Fruit fly (Drosophila melanogaster): ENCODE measurements around the gene Trs33.
A peak's percentile ranks its signal among the peaks of the same experiment; 100 is the strongest.

Trs33 gene

DNA sequence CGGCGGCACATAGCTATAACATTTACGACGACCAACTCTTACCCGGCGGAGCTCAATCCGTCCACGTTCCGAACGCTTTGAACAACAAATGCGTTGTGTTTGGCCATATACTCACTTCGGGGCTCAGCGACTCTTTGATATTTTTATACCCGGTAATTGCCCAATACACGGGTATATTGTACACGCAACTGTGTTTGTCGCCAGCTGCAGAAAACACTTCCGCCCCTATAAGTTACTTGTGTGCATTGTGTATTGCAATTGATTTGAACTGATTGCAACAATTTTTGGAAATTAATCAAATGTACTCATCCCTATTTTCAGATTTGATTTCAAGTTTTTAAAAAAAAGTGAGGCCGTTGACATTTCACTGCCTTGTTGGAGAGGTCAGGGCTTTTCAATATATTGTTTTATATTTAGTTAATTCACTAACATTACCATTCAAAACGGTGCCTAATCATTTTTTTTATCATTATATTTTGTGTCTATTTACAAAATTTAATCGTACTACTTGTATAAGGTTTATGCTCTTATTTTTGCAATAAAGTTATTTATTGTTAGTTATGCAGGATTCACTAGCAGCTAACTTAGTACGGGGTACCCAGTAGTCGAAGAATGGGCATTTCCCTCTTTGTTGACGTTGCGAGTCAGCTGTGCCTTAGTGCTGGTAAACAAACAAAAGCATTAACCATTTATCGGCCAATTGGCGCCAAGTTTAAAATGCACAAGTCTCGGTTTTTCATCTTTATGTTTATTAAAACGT, 7.7 kb downstream of the Trs33 start, which contains the start of gene Nagk (continued):
- TF ChIP-seq Xrp1 (GFP tag; IDR thresholded peaks at IDR 0.05) (0 out of 2 replicates have a peak, but pooled peaks have one; percentile 25), Eip74EF (GFP tag; optimal IDR thresholded peaks at IDR 0.05) (peak in 1 of 2 experiments; percentile 79), stc (GFP tag; IDR thresholded peaks at IDR 0.05) (0 out of 2 replicates have a peak, but pooled peaks have one; percentile 6), CG3407 (GFP tag; optimal IDR thresholded peaks at IDR 0.05) (peak; percentile 32), Atf3 (GFP tag; optimal IDR thresholded peaks at IDR 0.05) (peak; percentile 6), Hr51 (GFP tag; optimal IDR thresholded peaks at IDR 0.05) (peak; percentile 13 to 68), hb (GFP tag; IDR thresholded peaks at IDR 0.05; ENCODE audit: partially characterized antibody) (no peak), Oli (tag; optimal IDR thresholded peaks at IDR 0.05) (peak; percentile 80), CG18262 (tag; optimal IDR thresholded peaks at IDR 0.05) (peak; percentile 82), esg (GFP tag; conservative IDR thresholded peaks at IDR 0.05) (0 out of 2 replicates have a peak, but pooled peaks have one; percentile 21), inv (GFP tag; IDR thresholded peaks at IDR 0.05; ENCODE audit: partially characterized antibody) (no peak), mld (GFP tag; IDR thresholded peaks at IDR 0.05; ENCODE audit: partially characterized antibody) (no peak; the same call in 2 of the 3 replicates), CG17385 (GFP tag; optimal IDR thresholded peaks at IDR 0.05) (peak; percentile 64), CG10654 (GFP tag; optimal IDR thresholded peaks at IDR 0.05) (peak; percentile 38), HLH4C (GFP tag; IDR thresholded peaks at IDR 0.05; ENCODE audit: partially characterized antibody) (no peak), lab (GFP tag; optimal IDR thresholded peaks at IDR 0.05) (peak; percentile 53), H2.0 (GFP tag; IDR thresholded peaks at IDR 0.05) (peak; percentile 44; the same call in 1 of the 2 replicates), pfk (GFP tag; optimal IDR thresholded peaks at IDR 0.05) (no peak), ac (GFP tag; optimal IDR thresholded peaks at IDR 0.05) (no peak), CTCF (GFP tag; optimal IDR thresholded peaks at IDR 0.05) (no peak), bbx (GFP tag; IDR thresholded peaks at IDR 0.05; ENCODE audit: partially characterized antibody) (peak; percentile 45), NfI (GFP tag; optimal IDR thresholded peaks at IDR 0.05) (peak; percentile 45), da (GFP tag; optimal IDR thresholded peaks at IDR 0.05) (no peak), CG31388 (GFP tag; optimal IDR thresholded peaks at IDR 0.05) (peak; percentile 57), kni (GFP tag; optimal IDR thresholded peaks at IDR 0.05) (no peak), Nf-YA (GFP tag; IDR thresholded peaks at IDR 0.05) (no peak), CG10431 (GFP tag; optimal IDR thresholded peaks at IDR 0.05) (no peak), zf30C (GFP tag; optimal IDR thresholded peaks at IDR 0.05) (no peak), Atf-2 (GFP tag; optimal IDR thresholded peaks at IDR 0.05) (peak; percentile 69), Bgb (GFP tag; IDR thresholded peaks at IDR 0.05; ENCODE audit: partially characterized antibody) (peak; percentile 63; the same call in 1 of the 2 replicates), CG11696 (GFP tag; IDR thresholded peaks at IDR 0.05) (peak; percentile 19; the same call in 1 of the 2 replicates), chinmo (GFP tag; IDR thresholded peaks at IDR 0.05; ENCODE audit: partially characterized antibody) (peak; percentile 90; the same call in 2 of the 4 replicates), CG2129 (GFP tag; IDR thresholded peaks at IDR 0.05; ENCODE audit: partially characterized antibody) (no peak), CHES-1-like (GFP tag; optimal IDR thresholded peaks at IDR 0.05) (peak; percentile 38), CG12299 (tag; optimal IDR thresholded peaks at IDR 0.05) (no peak), nerfin-1 (tag; optimal IDR thresholded peaks at IDR 0.05) (peak; percentile 28), ftz-f1 (GFP tag; optimal IDR thresholded peaks at IDR 0.05) (peak; percentile 34), mam (GFP tag; optimal IDR thresholded peaks at IDR 0.05) (peak; percentile 40), Drgx (GFP tag; IDR thresholded peaks at IDR 0.05) (no peak; the same call in 1 of the 2 replicates), sna (GFP tag; IDR thresholded peaks at IDR 0.05; ENCODE audit: partially characterized antibody) (no peak), Dbx (GFP tag; IDR thresholded peaks at IDR 0.05) (peak; percentile 49; the same call in 1 of the 3 replicates), grau (tag; optimal IDR thresholded peaks at IDR 0.05) (peak; percentile 42), gsb-n (tag; optimal IDR thresholded peaks at IDR 0.05) (peak; percentile 39), Fer3 (tag; optimal IDR thresholded peaks at IDR 0.05) (no peak), sug (tag; optimal IDR thresholded peaks at IDR 0.05) (peak; percentile 64), CG2120 (GFP tag; optimal IDR thresholded peaks at IDR 0.05) (peak; percentile 69), lov (optimal IDR thresholded peaks at IDR 0.05) (no peak), lov (GFP tag; IDR thresholded peaks at IDR 0.05) (no peak)

Data from whole organism, embryonic.